Fruit fly (Drosophila melanogaster) whole organism, adult: Measurements from ENCODE around the gene CG10761.

Experiments used
- CG12768 ChIP-seq: fragments of 200-800 bp; sonication (Bioruptor generic); optimal IDR thresholded peaks from 2 replicates; lab custom pipeline; 2017; ENCODE audit warnings: missing biosample characterization, missing genetic modification characterization, mild to moderate bottlenecking, moderate library complexity, missing genetic modification reagents
- CG1620 ChIP-seq: fragments of 200-800 bp; sonication (Bioruptor generic); optimal IDR thresholded peaks from 2 replicates; lab custom pipeline; 2016; ENCODE audit warnings: missing biosample characterization, missing genetic modification characterization
- CG7045 ChIP-seq: fragments of 200-800 bp; sonication (Bioruptor generic); optimal IDR thresholded peaks from 2 replicates; lab custom pipeline; 2017; ENCODE audit warnings: missing biosample characterization, mild to moderate bottlenecking, missing genetic modification characterization
- Hr96 ChIP-seq: fragments of 200-800 bp; sonication (Bioruptor generic); optimal IDR thresholded peaks from 2 replicates; lab custom pipeline; 2016; ENCODE audit warnings: missing biosample characterization, missing genetic modification characterization
- bab1 ChIP-seq: fragments of 200-800 bp; sonication (Bioruptor generic); optimal IDR thresholded peaks from 3 replicates; lab custom pipeline; 2019; ENCODE audit warnings: missing biosample characterization, mild to moderate bottlenecking, missing genetic modification characterization, moderate library complexity
- cnc ChIP-seq, 2 experiments: fragments of >200 bp; optimal IDR thresholded peaks; 2 replicates each; lab custom pipeline; 2017
- pad ChIP-seq: fragments of 200-800 bp; sonication (Bioruptor generic); optimal IDR thresholded peaks from 3 replicates; lab custom pipeline; 2017; ENCODE audit warnings: missing biosample characterization, missing genetic modification characterization, mild to moderate bottlenecking, moderate library complexity, missing genetic modification reagents

DNA sequence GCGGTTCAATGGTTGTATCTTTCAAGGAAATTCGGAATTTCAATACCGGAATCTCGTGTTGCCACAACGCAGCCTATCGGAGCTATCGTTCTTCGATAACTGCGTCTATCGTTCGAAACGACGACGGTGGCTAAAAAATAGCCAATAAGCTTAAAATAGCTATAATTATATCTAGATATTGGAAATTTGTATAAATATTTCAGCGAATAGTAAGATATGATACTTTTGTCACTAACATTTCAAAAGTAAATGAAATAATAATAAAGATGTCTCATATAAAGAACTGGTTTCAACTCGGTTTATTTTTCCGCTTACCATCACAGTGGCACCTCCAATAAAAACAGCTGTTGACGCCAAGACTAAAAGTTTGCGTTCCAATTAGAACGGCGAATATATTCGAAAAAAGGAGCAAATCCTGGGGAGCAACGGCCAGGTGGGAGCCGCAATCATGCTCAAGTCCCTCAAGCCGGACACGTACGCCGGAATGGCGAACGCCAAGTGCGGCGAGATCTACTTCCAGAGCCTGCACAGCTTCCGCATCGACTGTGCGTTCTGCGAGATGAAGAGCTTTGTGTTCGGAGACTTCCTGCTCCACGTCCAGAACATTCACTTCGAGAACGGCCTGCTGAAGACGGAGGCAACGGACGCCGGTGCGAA lies 17.0 kb downstream of the CG10761 start, which contains the start of the genes alpha-PheRS and CG2129:
- TF ChIP-seq bab1 (GFP tag; lab: Kevin White, UChicago) (peak; percentile 77), cnc (optimal IDR thresholded peaks at IDR 0.05; lab: Kevin White, UChicago) (no peak), pad (peak; percentile 13), CG1620 (GFP tag; lab: Kevin White, UChicago) (peak; percentile 44), CG7045 (GFP tag; lab: Kevin White, UChicago) (no peak), CG12768 (no peak), Hr96 (GFP tag; lab: Kevin White, UChicago) (no peak)
